Worm (Caenorhabditis elegans): Measurements from ENCODE around the gene T25E4.1.

Gene T25E4.1

DNA sequence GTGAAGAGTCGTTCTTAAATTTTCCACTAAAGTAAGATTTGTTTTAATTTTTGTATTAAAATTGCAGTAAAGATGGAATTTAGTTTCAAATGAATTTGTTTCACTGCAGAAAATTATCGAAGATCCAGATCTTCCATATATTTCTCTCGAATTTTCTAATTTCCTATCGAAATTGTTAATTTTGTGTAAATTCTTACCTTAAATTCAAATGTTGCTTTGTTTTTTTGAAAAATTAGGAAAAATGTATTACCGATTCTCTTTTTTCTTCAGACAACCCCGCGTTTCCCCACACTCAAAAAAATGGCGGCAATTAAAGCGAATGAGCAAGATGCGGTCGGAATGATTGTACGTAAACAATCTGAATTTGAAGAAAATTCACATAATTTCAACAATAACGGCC, 28.4 kb upstream of the T25E4.1 start, which contains the start of gene C17C3.6:
Gene C17C3.6 (plus strand): TSS at position 301 of the 400 bp plus-strand sequence.
- TF ChIP-seq T26A8.4 (GFP tag; IDR thresholded peaks at IDR 0.05) (no peak), rbr-2 (tag; optimal IDR thresholded peaks at IDR 0.05) (no peak), spr-3 (GFP tag; optimal IDR thresholded peaks at IDR 0.05) (no peak), ceh-82 (tag; optimal IDR thresholded peaks at IDR 0.05) (no peak), unc-62 (GFP tag; optimal IDR thresholded peaks at IDR 0.05 in 1 of 2) (no peak), unc-62 (tag; optimal IDR thresholded peaks at IDR 0.05) (no peak), vab-7 (GFP tag; IDR thresholded peaks at IDR 0.05) (no peak), mxl-3 (GFP tag; optimal IDR thresholded peaks at IDR 0.05) (no peak), dve-1 (tag; optimal IDR thresholded peaks at IDR 0.05; ENCODE audit: insufficient read depth) (no peak), nhr-11 (tag; optimal IDR thresholded peaks at IDR 0.05) (no peak), F44E2.7 (GFP tag; IDR thresholded peaks at IDR 0.05) (no peak), daf-16 (GFP tag; optimal IDR thresholded peaks at IDR 0.05) (no peak), daf-16 (tag; optimal IDR thresholded peaks at IDR 0.05) (no peak), ZK337.2 (GFP tag; IDR thresholded peaks at IDR 0.05) (no peak), F37D6.2 (tag; optimal IDR thresholded peaks at IDR 0.05) (no peak), nhr-6 (tag; optimal IDR thresholded peaks at IDR 0.05) (no peak), skn-1 (tag; optimal IDR thresholded peaks at IDR 0.05) (no peak), tag-97 (GFP tag; IDR thresholded peaks at IDR 0.05) (no peak)

DNA sequence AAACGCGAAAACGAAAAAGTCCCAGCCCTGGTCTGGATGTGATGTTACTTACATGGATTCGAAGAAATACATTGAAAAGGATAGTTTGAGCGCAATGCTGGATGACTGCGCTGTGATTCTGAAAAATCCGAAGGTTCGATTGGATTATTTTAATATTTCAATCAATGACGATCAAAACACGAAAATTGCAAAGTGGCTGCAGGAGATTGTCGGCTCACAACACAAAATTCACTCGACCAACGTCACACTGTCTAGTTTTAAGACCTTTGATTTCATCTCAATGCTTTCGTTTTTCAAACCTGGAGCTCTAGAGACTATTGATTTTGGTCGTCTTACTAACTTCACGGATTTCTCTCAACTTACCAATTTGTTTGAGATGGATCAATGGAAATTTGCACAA, 26.6 kb upstream of the T25E4.1 start, which contains the start of gene C17C3.5:
Gene C17C3.5 (plus strand): TSS at position 301 of the 400 bp plus-strand sequence.
- TF ChIP-seq ceh-20 (GFP tag; IDR thresholded peaks at IDR 0.05), result no peak
- TF ChIP-seq unc-39 (tag; optimal IDR thresholded peaks at IDR 0.05), result no peak
- TF ChIP-seq F10B5.3 (tag; optimal IDR thresholded peaks at IDR 0.05), result no peak
- no peak for TF ChIP-seq snpc-4 (tag; optimal IDR thresholded peaks at IDR 0.05)
- TF ChIP-seq ceh-28 (tag; optimal IDR thresholded peaks at IDR 0.05), result no peak
- TF ChIP-seq dve-1 (tag; optimal IDR thresholded peaks at IDR 0.05; ENCODE audit: insufficient read depth), result no peak
- no peak for TF ChIP-seq php-3 (GFP tag; IDR thresholded peaks at IDR 0.05)
- no peak for TF ChIP-seq gei-8 (GFP tag; optimal IDR thresholded peaks at IDR 0.05)
- no peak for TF ChIP-seq zag-1 (tag; optimal IDR thresholded peaks at IDR 0.05)
- no peak for TF ChIP-seq ceh-32 (tag; optimal IDR thresholded peaks at IDR 0.05; ENCODE audit: poor library complexity)
- TF ChIP-seq ztf-7 (tag; optimal IDR thresholded peaks at IDR 0.05), result no peak

DNA sequence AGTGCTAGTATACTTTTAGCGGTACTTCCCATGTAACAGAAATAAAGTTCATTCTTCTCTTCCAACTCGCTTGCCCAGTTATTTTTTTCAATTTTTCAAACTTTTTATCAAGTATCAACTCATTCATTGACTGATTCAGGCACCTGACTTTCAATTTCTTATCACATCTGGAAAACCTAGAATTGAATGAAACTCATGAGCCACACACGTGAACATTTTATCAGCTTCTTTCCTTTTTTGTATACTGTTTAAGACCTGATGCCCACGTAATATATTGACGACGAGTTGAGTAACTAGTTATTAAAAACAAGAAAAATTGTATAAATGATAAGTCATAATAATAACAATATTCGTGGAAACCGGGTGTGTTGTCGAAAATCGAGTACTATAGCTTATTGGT, 24.6 kb upstream of the T25E4.1 start:
- peak; percentile 69 for TF ChIP-seq hlh-30 (tag; optimal IDR thresholded peaks at IDR 0.05; ENCODE audit: insufficient read depth)
- TF ChIP-seq F26F4.8 (GFP tag; conservative IDR thresholded peaks at IDR 0.05), result no peak
- no peak for TF ChIP-seq nhr-237 (tag; optimal IDR thresholded peaks at IDR 0.05)
- no peak for TF ChIP-seq nhr-42 (GFP tag; IDR thresholded peaks at IDR 0.05)
- TF ChIP-seq mxl-2 (GFP tag; conservative IDR thresholded peaks at IDR 0.05), result peak; percentile 47; the same call in 1 of the 2 replicates
- TF ChIP-seq hif-1 (tag; optimal IDR thresholded peaks at IDR 0.05), result no peak
- no peak for TF ChIP-seq ces-1 (GFP tag; optimal IDR thresholded peaks at IDR 0.05)
- TF ChIP-seq ZK337.2 (GFP tag; IDR thresholded peaks at IDR 0.05), result no peak
- TF ChIP-seq daf-16 (GFP tag; optimal IDR thresholded peaks at IDR 0.05), result no peak
- TF ChIP-seq daf-16 (tag; optimal IDR thresholded peaks at IDR 0.05), result peak; percentile 90
- TF ChIP-seq nhr-28 (tag; optimal IDR thresholded peaks at IDR 0.05), result peak; percentile 44
- peak; percentile 52 for TF ChIP-seq pqm-1 (tag; optimal IDR thresholded peaks at IDR 0.05)
- no peak for TF ChIP-seq fkh-10 (GFP tag; optimal IDR thresholded peaks at IDR 0.05)
- TF ChIP-seq F10B5.3 (tag; optimal IDR thresholded peaks at IDR 0.05), result no peak
- TF ChIP-seq lin-1 (GFP tag; IDR thresholded peaks at IDR 0.05), result no peak
- TF ChIP-seq ceh-20 (GFP tag; IDR thresholded peaks at IDR 0.05), result no peak
- peak in 1 of 2 experiments; percentile 23 for TF ChIP-seq mdl-1 (tag; optimal IDR thresholded peaks at IDR 0.05)
- no peak for TF ChIP-seq dmd-9 (GFP tag; IDR thresholded peaks at IDR 0.05)
- no peak for TF ChIP-seq aly-2 (tag; optimal IDR thresholded peaks at IDR 0.05)
- no peak for TF ChIP-seq dpl-1 (GFP tag; optimal IDR thresholded peaks at IDR 0.05)
- peak; percentile 71 for TF ChIP-seq dve-1 (tag; optimal IDR thresholded peaks at IDR 0.05; ENCODE audit: insufficient read depth)
- peak; percentile 60 for TF ChIP-seq hlh-11 (tag; optimal IDR thresholded peaks at IDR 0.05)
- TF ChIP-seq dmd-6 (GFP tag; IDR thresholded peaks at IDR 0.05), result peak; percentile 53
- no peak for TF ChIP-seq skn-1 (tag; optimal IDR thresholded peaks at IDR 0.05)
- no peak for TF ChIP-seq unc-130 (GFP tag; optimal IDR thresholded peaks at IDR 0.05)
- TF ChIP-seq nhr-48 (tag; optimal IDR thresholded peaks at IDR 0.05), result no peak
- TF ChIP-seq Y75B8A.6 (GFP tag; IDR thresholded peaks at IDR 0.05), result no peak
- TF ChIP-seq lin-15B (tag; optimal IDR thresholded peaks at IDR 0.05), result no peak
- no peak for TF ChIP-seq madf-9 (GFP tag; conservative IDR thresholded peaks at IDR 0.05)

Data from whole organism, L4 larva.